Worm (Caenorhabditis elegans): ENCODE data around the gene Y111B2A.21.

Y111B2A.21 gene

DNA sequence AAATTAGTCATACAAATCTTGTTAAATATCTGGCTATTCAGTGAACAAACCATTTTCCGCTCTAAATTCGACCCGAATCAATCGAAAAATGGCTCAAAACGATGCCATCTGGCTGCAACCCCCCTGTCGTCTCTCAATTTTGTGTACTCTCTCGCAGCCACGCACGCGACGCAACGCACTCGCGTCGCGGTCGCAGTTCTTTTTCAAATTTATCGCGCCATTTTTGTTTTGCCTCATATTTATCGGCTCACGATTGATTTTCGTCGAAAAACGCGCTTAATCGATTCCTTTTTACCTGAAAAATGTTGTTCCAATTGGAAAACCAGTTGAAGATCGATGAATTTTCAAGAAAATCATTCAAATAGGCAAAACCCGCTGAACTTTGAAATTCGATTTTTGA, 32.4 kb upstream of the Y111B2A.21 start (continued):
- TF ChIP-seq B0261.1 (tag; optimal IDR thresholded peaks at IDR 0.05) = no peak
- no peak for TF ChIP-seq lir-1 (GFP tag; conservative IDR thresholded peaks at IDR 0.05)
- no peak for TF ChIP-seq dpl-1 (GFP tag; optimal IDR thresholded peaks at IDR 0.05)
- no peak for TF ChIP-seq let-526 (GFP tag; IDR thresholded peaks at IDR 0.05)
- TF ChIP-seq dox-1 (GFP tag; IDR thresholded peaks at IDR 0.05) = peak; percentile 44; the same call in 1 of the 2 replicates
- TF ChIP-seq pbrm-1 (GFP tag; IDR thresholded peaks at IDR 0.05) = no peak
- TF ChIP-seq D2030.7 (GFP tag; IDR thresholded peaks at IDR 0.05) = peak; percentile 66
- peak; percentile 98 for TF ChIP-seq madf-3 (GFP tag; IDR thresholded peaks at IDR 0.05)
- no peak for TF ChIP-seq bed-1 (GFP tag; IDR thresholded peaks at IDR 0.05)
- peak; percentile 63 for TF ChIP-seq lin-54 (GFP tag; optimal IDR thresholded peaks at IDR 0.05)
- no peak for TF ChIP-seq Y56A3A.18 (GFP tag; IDR thresholded peaks at IDR 0.05)
- no peak for TF ChIP-seq somi-1 (GFP tag; optimal IDR thresholded peaks at IDR 0.05)
- TF ChIP-seq attf-5 (GFP tag; optimal IDR thresholded peaks at IDR 0.05) = no peak
- TF ChIP-seq hsf-1 (GFP tag; IDR thresholded peaks at IDR 0.05) = no peak
- no peak for TF ChIP-seq nhr-80 (tag; optimal IDR thresholded peaks at IDR 0.05)
- TF ChIP-seq rcor-1 (GFP tag; IDR thresholded peaks at IDR 0.05) = no peak
- peak; percentile 50; the same call in 1 of the 2 replicates for TF ChIP-seq madf-6 (GFP tag; IDR thresholded peaks at IDR 0.05)
- peak; percentile 40 for TF ChIP-seq him-1 (tag; optimal IDR thresholded peaks at IDR 0.05)
- peak; percentile 31 for TF ChIP-seq snpc-1.3 (tag; optimal IDR thresholded peaks at IDR 0.05; ENCODE audit: insufficient read depth)
- no peak for TF ChIP-seq aptf-2 (GFP tag; conservative IDR thresholded peaks at IDR 0.05)
- no peak for TF ChIP-seq mel-28 (tag; optimal IDR thresholded peaks at IDR 0.05; ENCODE audit: borderline replicate concordance)
- no peak for TF ChIP-seq xnd-1 (tag; optimal IDR thresholded peaks at IDR 0.05)
- no peak for TF ChIP-seq pha-4 (tag; optimal IDR thresholded peaks at IDR 0.05)
- TF ChIP-seq hmg-20 (GFP tag; IDR thresholded peaks at IDR 0.05) = no peak
- no peak for TF ChIP-seq F10E7.11 (tag; optimal IDR thresholded peaks at IDR 0.05)
- no peak for TF ChIP-seq Y67H2A.10 (GFP tag; conservative IDR thresholded peaks at IDR 0.05)
- no peak for TF ChIP-seq ztf-18 (tag; optimal IDR thresholded peaks at IDR 0.05)
- no peak for TF ChIP-seq nhr-179 (tag; optimal IDR thresholded peaks at IDR 0.05)

DNA sequence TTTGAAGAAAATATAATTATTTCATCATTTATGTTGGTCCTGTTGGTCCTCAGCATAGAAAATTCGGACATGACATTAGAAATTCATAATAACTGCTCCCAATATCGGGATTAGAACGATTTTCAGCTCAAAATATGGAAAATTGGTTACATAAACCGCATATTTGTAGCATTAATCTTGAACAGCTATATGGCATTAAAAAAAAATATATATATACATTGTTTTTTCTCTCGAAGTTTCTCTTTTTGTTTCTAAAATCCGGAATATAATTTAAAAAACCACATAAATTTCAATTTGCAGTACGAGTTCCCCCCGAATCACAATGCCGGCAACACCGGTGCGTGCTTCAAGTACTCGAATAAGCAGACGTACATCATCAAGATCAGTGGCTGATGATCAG, 32.0 kb upstream of the Y111B2A.21 start, which contains the start of gene ssl-1:
Gene ssl-1 (plus strand): TSS at position 301 of the 400 bp plus-strand sequence.
- TF ChIP-seq cebp-2 (GFP tag; IDR thresholded peaks at IDR 0.05) (no peak), dpl-1 (GFP tag; optimal IDR thresholded peaks at IDR 0.05) (no peak), F33H1.4 (GFP tag; IDR thresholded peaks at IDR 0.05) (no peak), nhr-27 (tag; optimal IDR thresholded peaks at IDR 0.05) (no peak), F52B5.7 (tag; optimal IDR thresholded peaks at IDR 0.05) (no peak), nhr-80 (tag; optimal IDR thresholded peaks at IDR 0.05) (no peak), Y67H2A.10 (GFP tag; conservative IDR thresholded peaks at IDR 0.05) (no peak), C06A6.2 (GFP tag; conservative IDR thresholded peaks at IDR 0.05) (no peak), pha-4 (tag; optimal IDR thresholded peaks at IDR 0.05) (no peak), aptf-3 (GFP tag; IDR thresholded peaks at IDR 0.05) (no peak), sptf-2 (GFP tag; optimal IDR thresholded peaks at IDR 0.05) (no peak), him-1 (tag; optimal IDR thresholded peaks at IDR 0.05) (no peak), mes-4 (tag; optimal IDR thresholded peaks at IDR 0.05) (no peak), sea-2 (GFP tag; IDR thresholded peaks at IDR 0.05) (no peak), tlf-1 (GFP tag; optimal IDR thresholded peaks at IDR 0.05) (no peak), bed-2 (GFP tag; IDR thresholded peaks at IDR 0.05) (no peak), mel-28 (tag; optimal IDR thresholded peaks at IDR 0.05; ENCODE audit: borderline replicate concordance) (no peak), aptf-2 (GFP tag; conservative IDR thresholded peaks at IDR 0.05) (no peak)

Measured in whole organism, young adult.